Worm (Caenorhabditis elegans): Measurements from ENCODE around the gene K08C7.4.

DNA sequence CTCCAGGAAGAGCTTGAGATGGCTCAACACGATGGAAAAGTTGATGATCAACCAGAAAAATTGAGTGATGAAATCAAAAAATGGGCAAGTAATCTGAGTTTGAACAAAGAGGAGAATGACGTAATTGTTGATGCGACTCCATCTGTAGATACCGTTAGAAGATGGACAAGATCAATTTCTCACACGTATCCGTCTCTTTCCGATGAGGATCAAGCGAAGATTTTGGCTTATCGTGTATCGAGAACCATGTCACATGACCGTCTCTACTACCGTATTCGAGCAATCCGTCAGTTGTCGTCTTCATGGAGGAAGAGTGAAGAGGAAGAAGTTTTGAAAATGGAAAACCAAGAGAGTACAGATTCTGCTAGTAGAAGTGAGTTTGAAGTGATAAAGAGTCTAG is 37.8 kb upstream of the K08C7.4 start:
- TF ChIP-seq ces-1 (GFP tag; optimal IDR thresholded peaks at IDR 0.05) = no peak
- no peak for TF ChIP-seq unc-62 (GFP tag; optimal IDR thresholded peaks at IDR 0.05)
- no peak for TF ChIP-seq mep-1 (tag; optimal IDR thresholded peaks at IDR 0.05)
- no peak for TF ChIP-seq ceh-39 (tag; optimal IDR thresholded peaks at IDR 0.05)
- TF ChIP-seq nhr-237 (tag; optimal IDR thresholded peaks at IDR 0.05) = no peak
- no peak for TF ChIP-seq nhr-76 (tag; optimal IDR thresholded peaks at IDR 0.05)
- no peak for TF ChIP-seq nhr-28 (tag; optimal IDR thresholded peaks at IDR 0.05)

Data from whole organism, mixed stage, embryonic.